Worm (Caenorhabditis elegans) whole organism, L2 larva: ENCODE data around the gene cpn-2.

ENCODE experiments used
- R02D3.7 ChIP-seq: fragments of 150-350 bp; optimal IDR thresholded peaks from 2 replicates; lab custom pipeline; 2014; ENCODE audit warnings: missing biosample characterization, missing genetic modification characterization
- Y55F3AM.14 ChIP-seq: fragments of 200-800 bp; sonication (Bioruptor generic); optimal IDR thresholded peaks from 2 replicates; lab custom pipeline; 2018; ENCODE audit warnings: mild to moderate bottlenecking, missing genetic modification characterization, missing compliant biosample characterization
- ZK546.5 ChIP-seq: sonication (generic microtip); optimal IDR thresholded peaks from 2 replicates; lab custom pipeline; 2017; ENCODE audit warnings: missing biosample characterization, missing genetic modification characterization
- aly-2 ChIP-seq: fragments of 150-350 bp; optimal IDR thresholded peaks from 2 replicates; lab custom pipeline; 2014; ENCODE audit warnings: missing biosample characterization, missing genetic modification characterization
- ama-1 ChIP-seq: fragments of 150-350 bp; optimal IDR thresholded peaks from 2 replicates; lab custom pipeline; 2018; ENCODE audit warnings: inconsistent platforms
- blmp-1 ChIP-seq: sonication (generic microtip); optimal IDR thresholded peaks from 2 replicates; lab custom pipeline; 2017; ENCODE audit warnings: missing genetic modification characterization, mild to moderate bottlenecking, missing compliant biosample characterization, antibody characterized with exemption, moderate library complexity; ENCODE audit not compliant: insufficient read depth
- ceh-16 ChIP-seq: fragments of 150-350 bp; optimal IDR thresholded peaks from 2 replicates; lab custom pipeline; 2014; ENCODE audit warnings: missing biosample characterization, missing genetic modification characterization
- ceh-82 ChIP-seq: fragments of 150-350 bp; optimal IDR thresholded peaks from 2 replicates; lab custom pipeline; 2014; ENCODE audit warnings: missing biosample characterization, missing genetic modification characterization
- crh-2 ChIP-seq: sonication (generic microtip); optimal IDR thresholded peaks from 2 replicates; lab custom pipeline; 2017; ENCODE audit warnings: missing biosample characterization, missing genetic modification characterization
- egl-27 ChIP-seq: sonication (generic microtip); optimal IDR thresholded peaks from 3 replicates; lab custom pipeline; 2017; ENCODE audit warnings: missing biosample characterization, missing genetic modification reagents, missing genetic modification characterization
- elt-3 ChIP-seq: sonication (generic microtip); optimal IDR thresholded peaks from 2 replicates; lab custom pipeline; 2017; ENCODE audit warnings: missing biosample characterization, missing genetic modification characterization
- fos-1 ChIP-seq: fragments of 150-350 bp; optimal IDR thresholded peaks from 2 replicates; lab custom pipeline; 2014; ENCODE audit warnings: missing biosample characterization, missing genetic modification characterization
- lin-11 ChIP-seq: fragments of 150-350 bp; sonication (generic microtip); optimal IDR thresholded peaks from 2 replicates; lab custom pipeline; 2014; ENCODE audit warnings: missing biosample characterization, missing genetic modification characterization, inconsistent platforms, mixed read lengths
- lin-13 ChIP-seq: fragments of 150-350 bp; optimal IDR thresholded peaks from 2 replicates; lab custom pipeline; 2014; ENCODE audit warnings: missing biosample characterization, missing genetic modification reagents, missing genetic modification characterization
- lin-39 ChIP-seq: fragments of 150-350 bp; optimal IDR thresholded peaks from 2 replicates; lab custom pipeline; 2014; ENCODE audit warnings: missing biosample characterization, missing genetic modification reagents, missing genetic modification characterization
- mab-5 ChIP-seq: fragments of 150-350 bp; optimal IDR thresholded peaks from 2 replicates; lab custom pipeline; 2014; ENCODE audit warnings: missing biosample characterization, missing genetic modification characterization
- mbf-1 ChIP-seq: sonication (generic microtip); optimal IDR thresholded peaks from 2 replicates; lab custom pipeline; 2017; ENCODE audit warnings: missing biosample characterization, missing genetic modification characterization
- mdl-1 ChIP-seq, 2 experiments: fragments of 150-350 bp in 1 of 2; sonication (generic microtip) in 1 of 2; optimal IDR thresholded peaks; 2 replicates each; lab custom pipeline; 2017; ENCODE audit warnings: missing biosample characterization in 2 of 2, missing genetic modification characterization in 2 of 2
- nhr-10 ChIP-seq: sonication (generic microtip); optimal IDR thresholded peaks from 2 replicates; lab custom pipeline; 2017; ENCODE audit warnings: missing biosample characterization, missing genetic modification characterization
- nhr-11 ChIP-seq: fragments of 150-350 bp; optimal IDR thresholded peaks from 2 replicates; lab custom pipeline; 2014; ENCODE audit warnings: missing biosample characterization, missing genetic modification characterization
- nhr-129 ChIP-seq: fragments of 150-350 bp; optimal IDR thresholded peaks from 2 replicates; lab custom pipeline; 2014; ENCODE audit warnings: missing biosample characterization, missing genetic modification characterization
- nhr-21 ChIP-seq: fragments of 150-350 bp; optimal IDR thresholded peaks from 2 replicates; lab custom pipeline; 2014; ENCODE audit warnings: missing biosample characterization, missing genetic modification characterization
- nhr-25 ChIP-seq: fragments of 150-350 bp; sonication (generic microtip); optimal IDR thresholded peaks from 3 replicates; lab custom pipeline; 2014; ENCODE audit warnings: missing biosample characterization, missing genetic modification characterization
- nhr-6 ChIP-seq: fragments of 150-350 bp; optimal IDR thresholded peaks from 2 replicates; lab custom pipeline; 2014; ENCODE audit warnings: missing biosample characterization, missing genetic modification characterization
- nhr-77 ChIP-seq: fragments of 150-350 bp; optimal IDR thresholded peaks from 2 replicates; lab custom pipeline; 2014; ENCODE audit warnings: missing biosample characterization, missing genetic modification characterization
- sem-4 ChIP-seq: fragments of 150-350 bp; optimal IDR thresholded peaks from 2 replicates; lab custom pipeline; 2014; ENCODE audit warnings: missing biosample characterization, missing genetic modification reagents, missing genetic modification characterization
- skn-1 ChIP-seq: sonication (generic microtip); optimal IDR thresholded peaks from 2 replicates; lab custom pipeline; 2017; ENCODE audit warnings: missing biosample characterization, missing genetic modification characterization
- sma-3 ChIP-seq: sonication (generic microtip); optimal IDR thresholded peaks from 2 replicates; lab custom pipeline; 2016; ENCODE audit warnings: missing genetic modification reagents, missing genetic modification characterization, missing compliant biosample characterization
- snpc-4 ChIP-seq: fragments of 150-350 bp; optimal IDR thresholded peaks from 2 replicates; lab custom pipeline; 2014; ENCODE audit warnings: missing biosample characterization, missing genetic modification characterization
- unc-55 ChIP-seq: fragments of 150-350 bp; sonication (generic microtip); optimal IDR thresholded peaks from 3 replicates; lab custom pipeline; 2014; ENCODE audit warnings: missing biosample characterization, missing genetic modification reagents, missing genetic modification characterization
- ztf-11 ChIP-seq: sonication (generic microtip); optimal IDR thresholded peaks from 2 replicates; lab custom pipeline; 2017; ENCODE audit warnings: missing biosample characterization, missing genetic modification characterization
- ztf-4 ChIP-seq: fragments of 150-350 bp; optimal IDR thresholded peaks from 2 replicates; lab custom pipeline; 2014; ENCODE audit warnings: missing biosample characterization, missing genetic modification characterization

cpn-2 gene

DNA sequence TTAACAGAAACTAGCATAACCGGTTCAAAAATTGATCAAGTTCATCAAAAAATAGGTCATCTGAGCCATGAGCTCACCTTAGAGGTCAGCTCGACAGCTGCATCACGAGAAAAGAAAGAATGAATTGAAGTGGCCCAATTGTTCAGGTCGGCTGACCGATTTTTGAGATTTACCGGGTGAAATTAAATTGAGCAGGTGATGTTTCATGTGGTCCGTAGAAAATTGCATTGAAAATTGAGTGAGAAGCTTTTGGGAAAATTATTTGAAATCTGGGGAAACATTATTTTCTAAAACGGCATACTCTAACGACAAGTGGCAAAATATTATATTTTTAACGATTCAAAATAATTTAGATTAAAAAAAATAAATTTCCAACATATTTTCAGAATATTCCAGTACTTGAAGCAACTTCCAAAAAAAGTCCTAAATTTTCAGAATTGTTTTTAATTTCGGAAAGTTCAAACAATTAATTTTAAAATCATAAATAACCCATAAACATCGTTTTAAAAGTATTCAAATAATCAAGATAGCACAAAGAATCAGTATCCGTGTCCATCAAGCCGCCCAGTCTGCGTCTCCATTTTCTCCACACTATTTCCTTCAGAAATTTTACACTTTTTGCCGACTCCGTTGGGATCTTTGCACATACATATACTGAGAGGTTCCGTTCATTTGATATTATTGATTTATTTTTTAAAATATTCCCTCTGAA lies 11.8 kb upstream of the cpn-2 start, which contains the start of gene sgcb-1:
TSS of gene sgcb-1 (plus strand) at position 662 of the 712 bp plus-strand sequence.
- peak; percentile 34 for TF ChIP-seq nhr-129 (tag; lab: Kevin White, UChicago)
- TF ChIP-seq nhr-25 (tag; lab: Kevin White, UChicago), result no peak

DNA sequence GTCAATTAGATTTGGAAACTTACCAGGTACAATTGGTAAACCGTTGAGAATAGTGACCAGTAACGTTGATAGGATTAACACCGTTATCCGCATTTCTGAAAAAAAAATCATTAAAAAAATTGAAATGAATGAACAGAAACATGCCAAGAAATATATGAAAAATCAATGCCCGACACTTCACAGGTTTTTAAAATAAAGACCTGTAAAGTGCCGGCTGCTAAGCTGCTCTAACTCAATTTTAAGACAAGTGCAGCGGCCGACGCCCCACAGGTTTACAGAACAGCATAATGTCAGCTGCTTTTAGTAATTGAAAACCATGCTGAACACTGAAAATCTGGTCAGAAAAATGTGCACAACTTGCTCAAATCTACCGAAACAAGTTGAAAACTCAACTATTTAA lies 5.2 kb upstream of the cpn-2 start, which contains the start of gene cbn-1:
TSS of gene cbn-1 (minus strand) at position 101 of the 400 bp plus-strand sequence.
- TF ChIP-seq nhr-77 (tag; lab: Kevin White, UChicago), result no peak
- no peak for TF ChIP-seq sem-4 (tag; lab: Kevin White, UChicago)
- no peak for TF ChIP-seq ztf-4 (tag; lab: Kevin White, UChicago)
- TF ChIP-seq ceh-16 (tag; lab: Kevin White, UChicago), result no peak
- TF ChIP-seq nhr-6 (tag; lab: Kevin White, UChicago), result no peak
- TF ChIP-seq elt-3 (tag; lab: Kevin White, UChicago), result no peak
- no peak for TF ChIP-seq Y55F3AM.14 (GFP tag; lab: Kevin White, UChicago)
- TF ChIP-seq nhr-129 (tag; lab: Kevin White, UChicago), result no peak
- no peak for TF ChIP-seq crh-2 (tag; lab: Kevin White, UChicago)
- TF ChIP-seq snpc-4 (tag; lab: Kevin White, UChicago), result no peak
- TF ChIP-seq lin-39 (tag; lab: Kevin White, UChicago), result no peak
- TF ChIP-seq nhr-11, result no peak
- no peak for TF ChIP-seq unc-55 (GFP tag; lab: Kevin White, UChicago)
- no peak for TF ChIP-seq ama-1 (lab: Kevin White, UChicago)
- no peak for TF ChIP-seq ceh-82 (tag; lab: Kevin White, UChicago)
- TF ChIP-seq mbf-1 (tag; lab: Kevin White, UChicago), result no peak
- TF ChIP-seq nhr-21 (tag; lab: Kevin White, UChicago), result no peak

DNA sequence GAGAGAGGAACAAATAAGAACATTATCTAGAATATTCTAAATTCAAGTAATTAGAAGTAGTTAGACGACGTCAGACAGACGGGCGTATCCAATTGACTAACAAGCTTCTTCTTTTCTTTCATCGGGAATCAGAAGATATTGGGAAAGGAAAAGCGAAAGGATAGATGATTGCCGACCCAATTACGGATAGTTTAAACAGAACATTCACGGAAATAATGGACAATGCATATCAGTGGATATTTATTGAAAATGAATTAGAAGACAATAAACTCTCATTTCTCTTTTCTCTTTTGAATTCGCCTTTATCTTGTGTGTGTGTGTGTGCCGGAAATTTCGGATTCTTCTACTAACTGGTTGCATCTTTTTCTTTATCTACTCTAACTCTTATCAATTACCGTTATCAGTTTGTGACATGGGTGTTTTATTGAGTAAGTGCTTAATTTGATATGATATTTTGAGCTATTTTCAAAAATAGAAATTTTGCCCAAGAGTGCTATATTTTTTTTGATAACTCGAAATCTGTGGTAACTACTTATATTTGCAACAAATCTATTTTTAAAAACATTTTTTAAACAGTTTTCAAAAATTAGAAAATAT lies 3.6 kb upstream of the cpn-2 start:
- TF ChIP-seq lin-11 (no peak), fos-1 (tag; lab: Kevin White, UChicago) (peak; percentile 18), ceh-82 (tag; lab: Kevin White, UChicago) (no peak), R02D3.7 (tag; lab: Kevin White, UChicago) (no peak), egl-27 (tag; lab: Kevin White, UChicago) (no peak), ztf-11 (tag; lab: Kevin White, UChicago) (no peak)

DNA sequence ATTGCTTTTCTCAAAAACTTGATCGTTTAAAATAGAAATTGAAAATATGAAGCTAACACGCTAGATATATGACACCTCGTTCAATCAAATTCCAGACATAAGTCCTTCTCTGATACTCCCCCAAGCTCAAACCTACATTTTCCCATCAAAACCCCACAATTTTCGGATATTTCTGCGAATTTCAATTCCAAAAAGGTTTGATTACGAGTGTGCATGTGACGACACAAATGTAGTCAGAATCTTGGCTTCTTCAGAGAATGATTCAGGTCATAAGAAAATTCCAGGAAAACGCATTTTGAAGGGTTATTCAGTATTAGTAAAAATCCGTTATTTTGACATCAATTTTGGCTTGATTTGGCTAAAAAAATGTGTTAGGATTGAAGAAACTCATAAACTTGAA lies 2.8 kb upstream of the cpn-2 start:
- no peak for TF ChIP-seq mab-5 (tag; lab: Kevin White, UChicago)
- peak; percentile 23 for TF ChIP-seq nhr-21 (tag; lab: Kevin White, UChicago)
- TF ChIP-seq, all 48 proteins: peak for 1

DNA sequence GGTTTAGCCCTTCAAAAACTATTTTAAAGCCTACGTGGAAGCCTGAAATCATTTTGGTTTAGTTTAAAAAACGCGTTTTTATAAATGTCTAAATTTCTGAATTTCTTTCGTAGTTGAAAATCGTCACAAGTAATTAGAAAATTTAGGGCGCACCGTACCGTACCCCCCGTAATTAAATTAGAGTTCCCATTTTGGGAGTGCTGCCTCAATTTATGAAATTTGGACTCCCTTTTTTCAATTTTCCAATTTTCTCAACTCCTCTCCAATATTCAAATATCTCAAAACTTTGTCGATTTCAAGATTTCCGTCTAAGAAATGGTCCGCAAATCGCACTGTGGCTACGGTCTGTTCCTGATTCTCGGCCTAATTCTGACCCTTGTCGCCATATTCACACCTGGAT lies 2.6 kb downstream of the cpn-2 start, which contains the start of gene clc-31:
TSS of gene clc-31 (plus strand) at position 301 of the 400 bp plus-strand sequence.
- TF ChIP-seq ceh-82 (tag; lab: Kevin White, UChicago), result no peak
- TF ChIP-seq ztf-4 (tag; lab: Kevin White, UChicago), result no peak
- TF ChIP-seq nhr-10 (tag; lab: Kevin White, UChicago), result no peak
- no peak for TF ChIP-seq nhr-11
- TF ChIP-seq lin-13, result no peak
- no peak for TF ChIP-seq mdl-1 (tag; optimal IDR thresholded peaks at IDR 0.05; lab: Kevin White, UChicago)
- no peak for TF ChIP-seq blmp-1
- TF ChIP-seq skn-1 (tag; lab: Kevin White, UChicago), result no peak
- TF ChIP-seq aly-2 (tag; lab: Kevin White, UChicago), result no peak
- no peak for TF ChIP-seq ZK546.5 (tag; lab: Kevin White, UChicago)
- TF ChIP-seq sma-3, result no peak
- no peak for TF ChIP-seq nhr-129 (tag; lab: Kevin White, UChicago)
